Fruit fly (Drosophila melanogaster): ENCODE results near the gene robl22E.

dm6 chr2L:2249578-2249977, 41.0 kb downstream of the robl22E start:
- TF ChIP-seq CG15710 (tag; optimal IDR thresholded peaks at IDR 0.05) (no peak), CG14655 (GFP tag; optimal IDR thresholded peaks at IDR 0.05) (no peak), Pif1B (GFP tag; optimal IDR thresholded peaks at IDR 0.05) (no peak), Ets98B (GFP tag; IDR thresholded peaks at IDR 0.05) (no peak), Pif1A (GFP tag; optimal IDR thresholded peaks at IDR 0.05) (no peak), CG17806 (tag; optimal IDR thresholded peaks at IDR 0.05) (no peak), EcR (GFP tag; optimal IDR thresholded peaks at IDR 0.05) (no peak), Snoo (tag; optimal IDR thresholded peaks at IDR 0.05) (no peak), CG4496 (GFP tag; IDR thresholded peaks at IDR 0.05) (no peak)
